Worm (Caenorhabditis elegans): ENCODE data around the gene swsn-7.

Gene swsn-7

ce11 chrII:8062334-8062791 is 34.8 kb upstream of the swsn-7 start, which contains the start of gene ufd-2 (continued):
- TF ChIP-seq cebp-1 (GFP tag; IDR thresholded peaks at IDR 0.05) (no peak), cebp-1 (tag; optimal IDR thresholded peaks at IDR 0.05) (no peak), rcor-1 (GFP tag; IDR thresholded peaks at IDR 0.05) (0 out of 2 replicates have a peak, but pooled peaks have one; percentile 64), bed-1 (GFP tag; IDR thresholded peaks at IDR 0.05) (no peak), lin-40 (tag; optimal IDR thresholded peaks at IDR 0.05) (peak; percentile 44), lsl-1 (GFP tag; optimal IDR thresholded peaks at IDR 0.05) (peak; percentile 64), hsf-1 (GFP tag; IDR thresholded peaks at IDR 0.05) (0 out of 2 replicates have a peak, but pooled peaks have one; percentile 28), snpc-4 (GFP tag; optimal IDR thresholded peaks at IDR 0.05) (no peak), snpc-4 (tag; optimal IDR thresholded peaks at IDR 0.05) (peak in 2 of 4 experiments; percentile 22 to 25), attf-3 (GFP tag; conservative IDR thresholded peaks at IDR 0.05) (peak; percentile 59; the same call in 1 of the 2 replicates), madf-10 (tag; optimal IDR thresholded peaks at IDR 0.05) (no peak), let-607 (tag; optimal IDR thresholded peaks at IDR 0.05) (peak in 1 of 2 experiments; percentile 17), Y56A3A.18 (GFP tag; IDR thresholded peaks at IDR 0.05) (no peak), ztf-25 (GFP tag; IDR thresholded peaks at IDR 0.05) (no peak), F37B4.10 (GFP tag; IDR thresholded peaks at IDR 0.05) (no peak), Y79H2A.3 (GFP tag; conservative IDR thresholded peaks at IDR 0.05) (no peak), ztf-22 (GFP tag; optimal IDR thresholded peaks at IDR 0.05) (no peak), F39B2.1 (GFP tag; IDR thresholded peaks at IDR 0.05) (no peak), madf-8 (GFP tag; conservative IDR thresholded peaks at IDR 0.05) (peak; percentile 53; the same call in 1 of the 2 replicates), tlf-1 (GFP tag; optimal IDR thresholded peaks at IDR 0.05) (no peak), D2030.7 (GFP tag; IDR thresholded peaks at IDR 0.05) (peak; percentile 77), lin-26 (GFP tag; IDR thresholded peaks at IDR 0.05) (peak; percentile 68; the same call in 1 of the 2 replicates), ceh-27 (GFP tag; optimal IDR thresholded peaks at IDR 0.05) (no peak), ccch-3 (GFP tag; optimal IDR thresholded peaks at IDR 0.05) (no peak), T07F8.4 (tag; optimal IDR thresholded peaks at IDR 0.05) (no peak), nhr-120 (GFP tag; IDR thresholded peaks at IDR 0.05) (no peak), F52B5.7 (tag; optimal IDR thresholded peaks at IDR 0.05) (no peak), xnd-1 (tag; optimal IDR thresholded peaks at IDR 0.05) (peak; percentile 22), ceh-40 (GFP tag; IDR thresholded peaks at IDR 0.05) (no peak), Y95B8A.8 (GFP tag; IDR thresholded peaks at IDR 0.05) (no peak), attf-6 (GFP tag; IDR thresholded peaks at IDR 0.05) (no peak), mel-28 (tag; optimal IDR thresholded peaks at IDR 0.05; ENCODE audit: borderline replicate concordance) (no peak), nfya-2 (GFP tag; IDR thresholded peaks at IDR 0.05) (no peak), ztf-6 (GFP tag; IDR thresholded peaks at IDR 0.05) (no peak), efl-1 (GFP tag; optimal IDR thresholded peaks at IDR 0.05) (peak; percentile 84), hmg-20 (GFP tag; IDR thresholded peaks at IDR 0.05) (no peak), snpc-1.3 (tag; optimal IDR thresholded peaks at IDR 0.05; ENCODE audit: insufficient read depth) (no peak), F23B12.7 (tag; optimal IDR thresholded peaks at IDR 0.05; ENCODE audit: insufficient read depth) (peak; percentile 87), aptf-2 (GFP tag; conservative IDR thresholded peaks at IDR 0.05) (no peak)

- no peak for TF ChIP-seq unc-62 (GFP tag; optimal IDR thresholded peaks at IDR 0.05)
Observed at ce11 chrII:8059532-8059931, 32.0 kb upstream of the swsn-7 start.
